Worm (Caenorhabditis elegans) whole organism, late embryonic: ENCODE results near the gene srt-44.

Experiments used
- C08G9.2 ChIP-seq: sonication (generic microtip); optimal IDR thresholded peaks from 2 replicates; lab custom pipeline; 2016; ENCODE audit warnings: mild to moderate bottlenecking, missing genetic modification characterization, moderate library complexity, missing compliant biosample characterization
- C38D4.7 ChIP-seq: fragments of 200-800 bp; sonication (Bioruptor generic); optimal IDR thresholded peaks from 2 replicates; lab custom pipeline; 2018; ENCODE audit warnings: mild to moderate bottlenecking, missing genetic modification characterization, moderate library complexity, missing compliant biosample characterization
- K02D7.2 ChIP-seq: sonication (generic microtip); optimal IDR thresholded peaks from 2 replicates; lab custom pipeline; 2017; ENCODE audit warnings: mild to moderate bottlenecking, missing genetic modification characterization, missing compliant biosample characterization
- ahr-1 ChIP-seq: sonication (generic microtip); optimal IDR thresholded peaks from 2 replicates; lab custom pipeline; 2016; ENCODE audit warnings: missing genetic modification characterization, missing compliant biosample characterization
- ama-1 ChIP-seq: fragments of 150-350 bp; optimal IDR thresholded peaks from 2 replicates; lab custom pipeline; 2014
- ceh-19 ChIP-seq: fragments of 200-800 bp; sonication (Bioruptor generic); optimal IDR thresholded peaks from 2 replicates; lab custom pipeline; 2018; ENCODE audit warnings: mild to moderate bottlenecking, missing genetic modification characterization, missing compliant biosample characterization
- ceh-2 ChIP-seq: sonication (generic microtip); optimal IDR thresholded peaks from 2 replicates; lab custom pipeline; 2016; ENCODE audit warnings: missing genotype, missing genetic modification characterization, missing compliant biosample characterization
- ceh-22 ChIP-seq: sonication (generic microtip); optimal IDR thresholded peaks from 2 replicates; lab custom pipeline; 2017; ENCODE audit warnings: missing biosample characterization, missing genetic modification characterization
- ceh-30 ChIP-seq: fragments of 150-350 bp; optimal IDR thresholded peaks from 2 replicates; lab custom pipeline; 2014; ENCODE audit warnings: missing biosample characterization, missing genetic modification characterization
- ceh-34 ChIP-seq: sonication (generic microtip); optimal IDR thresholded peaks from 2 replicates; lab custom pipeline; 2016; ENCODE audit warnings: mild to moderate bottlenecking, missing genetic modification characterization, missing compliant biosample characterization
- ceh-45 ChIP-seq: fragments of 200-800 bp; sonication (Bioruptor generic); IDR thresholded peaks from 2 replicates; pipeline ENCODE4 v1.3.6; 2022; ENCODE audit warnings: missing genetic modification reagents, missing genetic modification characterization, missing compliant biosample characterization
- ceh-6 ChIP-seq: fragments of 200-800 bp; sonication (Bioruptor generic); optimal IDR thresholded peaks from 2 replicates; lab custom pipeline; 2018; ENCODE audit warnings: mild to moderate bottlenecking, missing genetic modification characterization, missing compliant biosample characterization
- ceh-9 ChIP-seq: sonication (generic microtip); optimal IDR thresholded peaks from 2 replicates; lab custom pipeline; 2016; ENCODE audit warnings: mild to moderate bottlenecking, missing genetic modification characterization, inconsistent platforms, missing compliant biosample characterization
- che-1 ChIP-seq: sonication (generic microtip); optimal IDR thresholded peaks from 2 replicates; lab custom pipeline; 2016; ENCODE audit warnings: mild to moderate bottlenecking, missing genetic modification characterization, missing compliant biosample characterization
- dmd-4 ChIP-seq: sonication (generic microtip); optimal IDR thresholded peaks from 2 replicates; lab custom pipeline; 2016; ENCODE audit warnings: borderline replicate concordance, missing genetic modification characterization, missing compliant biosample characterization
- eyg-1 ChIP-seq: sonication (generic microtip); optimal IDR thresholded peaks from 2 replicates; lab custom pipeline; 2016; ENCODE audit warnings: missing genotype, missing genetic modification characterization, missing compliant biosample characterization
- fkh-10 ChIP-seq: fragments of 150-350 bp; optimal IDR thresholded peaks from 2 replicates; lab custom pipeline; 2014; ENCODE audit warnings: missing biosample characterization, missing genetic modification reagents, missing genetic modification characterization
- gmeb-2 ChIP-seq: sonication (generic microtip); optimal IDR thresholded peaks from 2 replicates; lab custom pipeline; 2016; ENCODE audit warnings: missing genetic modification characterization, inconsistent platforms, missing compliant biosample characterization
- hlh-13 ChIP-seq: fragments of 200-800 bp; sonication (Bioruptor generic); optimal IDR thresholded peaks from 2 replicates; lab custom pipeline; 2018; ENCODE audit warnings: mild to moderate bottlenecking, missing genetic modification characterization, missing compliant biosample characterization
- hlh-15 ChIP-seq: sonication (generic microtip); optimal IDR thresholded peaks from 2 replicates; lab custom pipeline; 2016; ENCODE audit warnings: missing genetic modification characterization, missing compliant biosample characterization
- hlh-6 ChIP-seq: sonication (generic microtip); optimal IDR thresholded peaks from 2 replicates; lab custom pipeline; 2016; ENCODE audit warnings: missing genotype, missing genetic modification characterization, missing compliant biosample characterization
- hlh-8 ChIP-seq: sonication (generic microtip); optimal IDR thresholded peaks from 2 replicates; lab custom pipeline; 2016; ENCODE audit warnings: missing genotype, missing genetic modification characterization, missing compliant biosample characterization
- lim-6 ChIP-seq: sonication (generic microtip); optimal IDR thresholded peaks from 2 replicates; lab custom pipeline; 2016; ENCODE audit warnings: missing genetic modification characterization, missing compliant biosample characterization
- madf-2 ChIP-seq: sonication (generic microtip); optimal IDR thresholded peaks from 2 replicates; lab custom pipeline; 2017; ENCODE audit warnings: missing genetic modification characterization, missing compliant biosample characterization
- mec-3 ChIP-seq: sonication (generic microtip); optimal IDR thresholded peaks from 2 replicates; lab custom pipeline; 2016; ENCODE audit warnings: borderline replicate concordance, missing genetic modification characterization, missing compliant biosample characterization
- nfya-1 ChIP-seq: sonication (generic microtip); optimal IDR thresholded peaks from 2 replicates; lab custom pipeline; 2017; ENCODE audit warnings: missing genetic modification characterization, mild to moderate bottlenecking, missing compliant biosample characterization, antibody characterized with exemption, moderate library complexity
- nhr-11 ChIP-seq: fragments of 150-350 bp; optimal IDR thresholded peaks from 2 replicates; lab custom pipeline; 2014; ENCODE audit warnings: missing biosample characterization, missing genetic modification characterization
- odd-2 ChIP-seq: sonication (generic microtip); optimal IDR thresholded peaks from 2 replicates; lab custom pipeline; 2017; ENCODE audit warnings: antibody characterized with exemption, mild to moderate bottlenecking, missing genetic modification characterization, missing compliant biosample characterization
- pag-3 ChIP-seq: sonication (generic microtip); optimal IDR thresholded peaks from 2 replicates; lab custom pipeline; 2016; ENCODE audit warnings: missing compliant biosample characterization, missing genetic modification characterization, borderline replicate concordance
- pat-9 ChIP-seq: fragments of 200-800 bp; sonication (Bioruptor generic); optimal IDR thresholded peaks from 2 replicates; lab custom pipeline; 2018; ENCODE audit warnings: mild to moderate bottlenecking, missing genetic modification characterization, moderate library complexity, missing compliant biosample characterization
- pax-1 ChIP-seq: fragments of 150-350 bp; optimal IDR thresholded peaks from 2 replicates; lab custom pipeline; 2014; ENCODE audit warnings: missing biosample characterization, missing genetic modification characterization
- pha-4 ChIP-seq: fragments of 150-350 bp; optimal IDR thresholded peaks from 2 replicates; lab custom pipeline; 2018; ENCODE audit warnings: missing biosample characterization, missing genetic modification reagents, missing genetic modification characterization
- pros-1 ChIP-seq: fragments of 150-350 bp; optimal IDR thresholded peaks from 2 replicates; lab custom pipeline; 2014; ENCODE audit warnings: missing biosample characterization, missing genetic modification reagents, missing genetic modification characterization
- rnt-1 ChIP-seq: sonication (generic microtip); optimal IDR thresholded peaks from 2 replicates; lab custom pipeline; 2016; ENCODE audit warnings: missing genetic modification characterization, missing compliant biosample characterization
- sox-4 ChIP-seq: sonication (generic microtip); optimal IDR thresholded peaks from 2 replicates; lab custom pipeline; 2017; ENCODE audit warnings: mild to moderate bottlenecking, missing genetic modification characterization, inconsistent platforms, missing compliant biosample characterization
- syd-9 ChIP-seq: sonication (generic microtip); optimal IDR thresholded peaks from 2 replicates; lab custom pipeline; 2016; ENCODE audit warnings: mild to moderate bottlenecking, missing genetic modification characterization, moderate library complexity, missing compliant biosample characterization
- tbx-2 ChIP-seq: sonication (generic microtip); optimal IDR thresholded peaks from 2 replicates; lab custom pipeline; 2016; ENCODE audit warnings: missing genetic modification characterization, missing compliant biosample characterization
- unc-3 ChIP-seq, 2 experiments: fragments of 200-800 bp in 1 of 2; sonication (Bioruptor generic) in 1 of 2; sonication (generic microtip) in 1 of 2; conservative IDR thresholded peaks in 1 of 2; optimal IDR thresholded peaks in 1 of 2; 2 replicates each; pipeline versions ENCODE4 v1.3.6 to Lab custom; 2016 to 2022; ENCODE audit warnings: missing compliant biosample characterization in 2 of 2, missing genetic modification characterization in 2 of 2, missing genetic modification reagents in 1 of 2
- unc-55 ChIP-seq: sonication (generic microtip); optimal IDR thresholded peaks from 2 replicates; lab custom pipeline; 2017; ENCODE audit warnings: missing biosample characterization, missing genetic modification reagents, missing genetic modification characterization
- unc-86 ChIP-seq: sonication (generic microtip); optimal IDR thresholded peaks from 2 replicates; lab custom pipeline; 2016; ENCODE audit warnings: missing genetic modification characterization, missing compliant biosample characterization

srt-44 gene

ce11 chrIV:15113117-15113516 lies 9.7 kb downstream of the srt-44 start, which contains the start of gene M199.134:
M199.134 (minus strand) TSS chrIV:15113217.
- TF ChIP-seq hlh-6 (tag; lab: Kevin White, UChicago): no peak
- TF ChIP-seq ceh-2 (tag; lab: Kevin White, UChicago): no peak
- TF ChIP-seq pag-3 (tag; lab: Kevin White, UChicago): no peak
- TF ChIP-seq fkh-10: no peak
- TF ChIP-seq madf-2: no peak
- TF ChIP-seq ceh-22: no peak
- no peak for TF ChIP-seq ceh-34
- TF ChIP-seq C38D4.7 (GFP tag; lab: Kevin White, UChicago): no peak
- TF ChIP-seq hlh-15 (tag; lab: Kevin White, UChicago): no peak
- no peak for TF ChIP-seq pax-1 (tag; lab: Kevin White, UChicago)
- no peak for TF ChIP-seq pros-1 (tag; lab: Kevin White, UChicago)
- TF ChIP-seq syd-9: no peak
- no peak for TF ChIP-seq hlh-8 (tag; lab: Kevin White, UChicago)
- TF ChIP-seq lim-6 (tag; lab: Kevin White, UChicago): no peak
- no peak for TF ChIP-seq eyg-1 (tag; lab: Kevin White, UChicago)

ce11 chrIV:15114324-15114723 lies 10.9 kb downstream of the srt-44 start, which contains the start of gene M199.135:
M199.135 (plus strand) TSS chrIV:15114624.
- no peak for TF ChIP-seq pax-1 (tag; lab: Kevin White, UChicago)
- no peak for TF ChIP-seq K02D7.2 (tag; lab: Kevin White, UChicago)
- TF ChIP-seq pat-9 (tag; lab: Kevin White, UChicago): no peak
- TF ChIP-seq ceh-6 (GFP tag; lab: Kevin White, UChicago): no peak
- TF ChIP-seq tbx-2: no peak
- TF ChIP-seq, all 69 proteins: peak for 0

- TF ChIP-seq nfya-1 (tag; lab: Kevin White, UChicago) (no peak), ama-1 (lab: Kevin White, UChicago) (no peak), sox-4 (no peak), che-1 (tag; lab: Kevin White, UChicago) (no peak), unc-55 (GFP tag; lab: Kevin White, UChicago) (no peak), gmeb-2 (tag; lab: Kevin White, UChicago) (no peak), pros-1 (tag; lab: Kevin White, UChicago) (no peak), madf-2 (no peak), pha-4 (no peak), dmd-4 (no peak), C08G9.2 (no peak), ahr-1 (tag; lab: Kevin White, UChicago) (no peak), unc-3 (GFP tag; conservative IDR thresholded peaks at IDR 0.05; lab: Robert Waterston, UW) (no peak), unc-3 (tag; optimal IDR thresholded peaks at IDR 0.05; lab: Kevin White, UChicago) (no peak)
- TF ChIP-seq, all 69 proteins: peak for 0
Observed at ce11 chrIV:15118390-15118789, 15.0 kb downstream of the srt-44 start, which contains the start of gene M199.136. M199.136 (plus strand) TSS chrIV:15118690.

ce11 chrIV:15119268-15119667 lies 15.8 kb downstream of the srt-44 start:
- TF ChIP-seq hlh-6 (tag; lab: Kevin White, UChicago) (no peak), rnt-1 (tag; lab: Kevin White, UChicago) (no peak), unc-86 (no peak), nhr-11 (tag; lab: Kevin White, UChicago) (no peak), ceh-30 (tag; lab: Kevin White, UChicago) (no peak), odd-2 (tag; lab: Kevin White, UChicago) (no peak), ceh-2 (tag; lab: Kevin White, UChicago) (no peak), hlh-13 (GFP tag; lab: Kevin White, UChicago) (no peak), tbx-2 (no peak), ceh-19 (GFP tag; lab: Kevin White, UChicago) (no peak), ceh-45 (GFP tag; lab: Robert Waterston, UW) (no peak), ceh-9 (tag; lab: Kevin White, UChicago) (no peak), mec-3 (tag; lab: Kevin White, UChicago) (no peak)
